Fruit fly (Drosophila melanogaster) whole organism, embryonic: ENCODE measurements around the gene CG4004.

Experiments used
- Awh ChIP-seq: fragments of 200-800 bp; sonication (Bioruptor generic); IDR thresholded peaks from 2 replicates; pipeline ENCODE4, ENCODE4 v1.3.6; 2022; ENCODE audit warnings: missing biosample characterization, missing genetic modification characterization
- CG10979 ChIP-seq: fragments of 200-800 bp; sonication (Bioruptor generic); optimal IDR thresholded peaks from 2 replicates; lab custom pipeline; 2018; ENCODE audit warnings: missing biosample characterization, mild to moderate bottlenecking, missing genetic modification characterization, moderate library complexity
- CG11247 ChIP-seq: fragments of 200-800 bp; sonication (Bioruptor generic); IDR thresholded peaks from 2 replicates; pipeline ENCODE4 v1.3.6; 2022; ENCODE audit warnings: missing biosample characterization, missing genetic modification characterization
- CG13287 ChIP-seq: fragments of 200-800 bp; sonication (Bioruptor generic); IDR thresholded peaks from 2 replicates; pipeline ENCODE4 v1.3.6; 2022; ENCODE audit warnings: missing biosample characterization, missing genetic modification characterization; ENCODE audit not compliant: partially characterized antibody
- CG13624 ChIP-seq: fragments of 200-800 bp; sonication (Bioruptor generic); optimal IDR thresholded peaks from 2 replicates; lab custom pipeline; 2016; ENCODE audit warnings: missing biosample characterization, missing genetic modification characterization
- CG17361 ChIP-seq: fragments of 200-800 bp; sonication (Bioruptor generic); IDR thresholded peaks from 3 replicates; pipeline ENCODE4 v1.3.6; 2022; ENCODE audit warnings: missing biosample characterization, missing genetic modification characterization
- CG1832 ChIP-seq: fragments of 200-800 bp; sonication (Bioruptor generic); optimal IDR thresholded peaks from 2 replicates; lab custom pipeline; 2017; ENCODE audit warnings: missing biosample characterization, mild to moderate bottlenecking, missing genetic modification characterization, inconsistent platforms
- CG18619 ChIP-seq: fragments of 200-800 bp; sonication (Bioruptor generic); optimal IDR thresholded peaks from 3 replicates; lab custom pipeline; 2017; ENCODE audit warnings: missing biosample characterization, mild to moderate bottlenecking, missing genetic modification characterization
- CG2199 ChIP-seq: fragments of 200-800 bp; sonication (Bioruptor generic); IDR thresholded peaks from 3 replicates; pipeline ENCODE4 v1.3.6; 2022; ENCODE audit warnings: missing biosample characterization, missing genetic modification characterization
- CG3163 ChIP-seq: fragments of 200-800 bp; sonication (Bioruptor generic); optimal IDR thresholded peaks from 3 replicates; lab custom pipeline; 2016; ENCODE audit warnings: missing biosample characterization, missing genetic modification characterization
- CG3281 ChIP-seq: fragments of 200-800 bp; sonication (Bioruptor generic); optimal IDR thresholded peaks from 3 replicates; lab custom pipeline; 2017; ENCODE audit warnings: missing biosample characterization, mild to moderate bottlenecking, missing genetic modification characterization
- CG34224 ChIP-seq: fragments of 200-800 bp; sonication (Bioruptor generic); IDR thresholded peaks from 3 replicates; pipeline ENCODE4 v1.3.6; 2022; ENCODE audit warnings: missing biosample characterization, missing genetic modification characterization; ENCODE audit not compliant: partially characterized antibody
- CG3847 ChIP-seq: fragments of 200-800 bp; sonication (Bioruptor generic); IDR thresholded peaks from 2 replicates; pipeline ENCODE4 v1.3.6; 2022; ENCODE audit warnings: missing biosample characterization, missing genetic modification characterization
- CG42726 ChIP-seq: fragments of 200-800 bp; sonication (Bioruptor generic); IDR thresholded peaks from 2 replicates; pipeline ENCODE4 v1.3.6; 2022; ENCODE audit warnings: missing biosample characterization, missing genetic modification characterization; ENCODE audit not compliant: partially characterized antibody
- CG6765 ChIP-seq: fragments of 200-800 bp; sonication (Bioruptor generic); optimal IDR thresholded peaks from 3 replicates; lab custom pipeline; 2017; ENCODE audit warnings: missing biosample characterization, mild to moderate bottlenecking, missing genetic modification characterization
- CG6813 ChIP-seq: fragments of 200-800 bp; sonication (Bioruptor generic); optimal IDR thresholded peaks from 2 replicates; lab custom pipeline; 2017; ENCODE audit warnings: missing biosample characterization, missing genetic modification characterization, mild to moderate bottlenecking, moderate library complexity, missing genetic modification reagents
- CG8089 ChIP-seq: fragments of 200-800 bp; sonication (Bioruptor generic); optimal IDR thresholded peaks from 3 replicates; lab custom pipeline; 2016; ENCODE audit warnings: missing biosample characterization, missing genetic modification characterization
- CG9797 ChIP-seq: fragments of 200-800 bp; sonication (Bioruptor generic); optimal IDR thresholded peaks from 3 replicates; lab custom pipeline; 2018; ENCODE audit warnings: missing biosample characterization, mild to moderate bottlenecking, missing genetic modification characterization
- CG9817 ChIP-seq: fragments of 200-800 bp; sonication (Bioruptor generic); optimal IDR thresholded peaks from 2 replicates; lab custom pipeline; 2018; ENCODE audit warnings: missing biosample characterization, mild to moderate bottlenecking, missing genetic modification characterization, moderate library complexity
- Drgx ChIP-seq: fragments of 200-800 bp; sonication (Bioruptor generic); IDR thresholded peaks from 2 replicates; pipeline ENCODE4 v1.3.6; 2022; ENCODE audit warnings: missing biosample characterization, missing genetic modification characterization
- Elba2 ChIP-seq: fragments of 200-800 bp; sonication (Bioruptor generic); optimal IDR thresholded peaks from 3 replicates; lab custom pipeline; 2016; ENCODE audit warnings: missing biosample characterization, missing genetic modification characterization
- Hand ChIP-seq: fragments of 200-800 bp; sonication (Bioruptor generic); optimal IDR thresholded peaks from 2 replicates; lab custom pipeline; 2017; ENCODE audit warnings: mild to moderate bottlenecking, missing biosample characterization, missing genetic modification reagents, missing genetic modification characterization
- Hr51 ChIP-seq, 2 experiments: fragments of 200-800 bp; sonication (Bioruptor generic); optimal IDR thresholded peaks; 2 replicates in 1 of 2; 3 replicates in 1 of 2; lab custom pipeline; 2016 to 2018; ENCODE audit warnings: missing biosample characterization in 2 of 2, missing genetic modification characterization in 2 of 2, mild to moderate bottlenecking in 1 of 2, moderate library complexity in 1 of 2
- Lhr ChIP-seq: fragments of 200-800 bp; sonication (Bioruptor generic); optimal IDR thresholded peaks from 3 replicates; lab custom pipeline; 2017; ENCODE audit warnings: mild to moderate bottlenecking, missing biosample characterization, missing genetic modification reagents, missing genetic modification characterization
- Nf-YB ChIP-seq: fragments of 200-800 bp; sonication (Bioruptor generic); optimal IDR thresholded peaks from 3 replicates; lab custom pipeline; 2019; ENCODE audit warnings: missing biosample characterization, mild to moderate bottlenecking, missing genetic modification characterization, moderate library complexity
- Nf-YC ChIP-seq: fragments of 200-800 bp; optimal IDR thresholded peaks from 3 replicates; lab custom pipeline; 2019; ENCODE audit warnings: missing biosample characterization, mild to moderate bottlenecking, missing genetic modification characterization, moderate library complexity
- Pdp1 ChIP-seq, 2 experiments: fragments of 200-800 bp; sonication (Bioruptor generic); optimal IDR thresholded peaks; 3 replicates each; lab custom pipeline; 2016; ENCODE audit warnings: missing biosample characterization in 2 of 2, missing genetic modification characterization in 2 of 2, mild to moderate bottlenecking in 1 of 2, moderate library complexity in 1 of 2
- Tbp ChIP-seq: fragments of >200 bp; optimal IDR thresholded peaks from 2 replicates; lab custom pipeline; 2018; ENCODE audit warnings: missing biosample characterization, missing genetic modification characterization
- bbx ChIP-seq: fragments of 200-800 bp; sonication (Bioruptor generic); IDR thresholded peaks from 2 replicates; pipeline ENCODE4 v1.3.6; 2022; ENCODE audit warnings: missing biosample characterization, missing genetic modification characterization; ENCODE audit not compliant: partially characterized antibody
- cad ChIP-seq: fragments of >200 bp; optimal IDR thresholded peaks from 2 replicates; lab custom pipeline; 2017; ENCODE audit warnings: missing biosample characterization, missing genetic modification characterization
- gce ChIP-seq: fragments of 200-800 bp; sonication (Bioruptor generic); IDR thresholded peaks from 3 replicates; pipeline ENCODE4 v1.3.6; 2022; ENCODE audit warnings: missing biosample characterization, missing genetic modification characterization
- hbn ChIP-seq: fragments of 200-800 bp; sonication (Bioruptor generic); IDR thresholded peaks from 2 replicates; pipeline ENCODE4 v1.3.6; 2022; ENCODE audit warnings: missing biosample characterization, missing genetic modification characterization; ENCODE audit not compliant: partially characterized antibody
- hkb ChIP-seq, 2 experiments: fragments of 200-800 bp in 1 of 2; fragments of >200 bp in 1 of 2; sonication (Bioruptor generic) in 1 of 2; IDR thresholded peaks in 1 of 2; optimal IDR thresholded peaks in 1 of 2; 2 replicates each; pipeline versions ENCODE4 v1.3.6 to Lab custom; 2017 to 2022; ENCODE audit warnings: missing biosample characterization in 1 of 2, missing genetic modification characterization in 1 of 2
- inv ChIP-seq: fragments of 200-800 bp; sonication (Bioruptor generic); IDR thresholded peaks from 2 replicates; pipeline ENCODE4 v1.3.6; 2022; ENCODE audit warnings: missing biosample characterization, missing genetic modification characterization; ENCODE audit not compliant: partially characterized antibody
- lbe ChIP-seq: fragments of 200-800 bp; sonication (Bioruptor generic); optimal IDR thresholded peaks from 2 replicates; lab custom pipeline; 2016; ENCODE audit warnings: missing biosample characterization, mild to moderate bottlenecking, missing genetic modification characterization
- lilli ChIP-seq: fragments of 200-800 bp; sonication (Bioruptor generic); optimal IDR thresholded peaks from 3 replicates; lab custom pipeline; 2016; ENCODE audit warnings: missing biosample characterization, missing genetic modification characterization
- otp ChIP-seq: fragments of 200-800 bp; sonication (Bioruptor generic); IDR thresholded peaks from 3 replicates; pipeline ENCODE4, ENCODE4 v1.3.6; 2022; ENCODE audit warnings: missing biosample characterization, missing genetic modification characterization
- prd ChIP-seq, 3 experiments: fragments of >200 bp in 2 of 3; fragments of 200-800 bp in 1 of 3; sonication (Bioruptor generic) in 1 of 3; optimal IDR thresholded peaks in 2 of 3; IDR thresholded peaks in 1 of 3; 2 replicates in 2 of 3; 3 replicates in 1 of 3; pipeline versions ENCODE4 v1.3.6 to Lab custom; 2017 to 2022; ENCODE audit warnings: missing biosample characterization in 1 of 3, missing genetic modification characterization in 1 of 3
- ranshi ChIP-seq: fragments of 200-800 bp; sonication (Bioruptor generic); IDR thresholded peaks from 2 replicates; pipeline ENCODE4 v1.3.6; 2022; ENCODE audit warnings: missing biosample characterization, missing genetic modification characterization
- sisA ChIP-seq: fragments of 200-800 bp; sonication (Bioruptor generic); IDR thresholded peaks from 2 replicates; pipeline ENCODE4 v1.3.6; 2022; ENCODE audit warnings: missing biosample characterization, missing genetic modification characterization
- sqz ChIP-seq: fragments of 200-800 bp; sonication (Bioruptor generic); optimal IDR thresholded peaks from 3 replicates; lab custom pipeline; 2018; ENCODE audit warnings: missing biosample characterization, mild to moderate bottlenecking, missing genetic modification characterization
- sr ChIP-seq: fragments of 200-800 bp; sonication (Bioruptor generic); IDR thresholded peaks from 3 replicates; pipeline ENCODE4 v1.3.6; 2022; ENCODE audit warnings: missing biosample characterization, missing genetic modification characterization
- ssp ChIP-seq: fragments of 200-800 bp; sonication (Bioruptor generic); IDR thresholded peaks from 2 replicates; pipeline ENCODE4 v1.3.6; 2022; ENCODE audit warnings: missing biosample characterization, missing genetic modification characterization
- stc ChIP-seq: fragments of 200-800 bp; sonication (Bioruptor generic); IDR thresholded peaks from 2 replicates; pipeline ENCODE4 v1.3.6; 2022; ENCODE audit warnings: missing biosample characterization, missing genetic modification characterization
- tna ChIP-seq: fragments of 200-800 bp; sonication (Bioruptor generic); IDR thresholded peaks from 2 replicates; pipeline ENCODE4 v1.3.6; 2022; ENCODE audit warnings: missing biosample characterization, missing genetic modification characterization; ENCODE audit not compliant: partially characterized antibody
- trem ChIP-seq: fragments of 200-800 bp; optimal IDR thresholded peaks from 3 replicates; lab custom pipeline; 2019; ENCODE audit warnings: missing biosample characterization, mild to moderate bottlenecking, missing genetic modification characterization, moderate library complexity
- unc-4 ChIP-seq: fragments of 200-800 bp; sonication (Bioruptor generic); IDR thresholded peaks from 2 replicates; pipeline ENCODE4 v1.3.6; 2022; ENCODE audit warnings: missing biosample characterization, missing genetic modification characterization; ENCODE audit not compliant: partially characterized antibody

Gene CG4004

dm6 chrX:12760466-12761133 is 16.6 kb downstream of the CG4004 start, which contains the start of gene Paics:
Paics (minus strand) TSS chrX:12760617.
- TF ChIP-seq CG1832 (GFP tag; lab: Kevin White, UChicago) = peak; percentile 31
- TF ChIP-seq sqz (GFP tag; lab: Kevin White, UChicago) = no peak
- 0 out of 2 replicates have a peak, but pooled peaks have one; percentile 19 for TF ChIP-seq hbn (GFP tag; lab: Robert Waterston, UW)
- no peak for TF ChIP-seq ssp (GFP tag; lab: Robert Waterston, UW)
- TF ChIP-seq Awh (GFP tag; lab: Robert Waterston, UW) = no peak
- TF ChIP-seq Nf-YB (GFP tag; lab: Kevin White, UChicago) = no peak
- peak; percentile 31; the same call in 1 of the 2 replicates for TF ChIP-seq Drgx (GFP tag; lab: Robert Waterston, UW)
- TF ChIP-seq CG9817 (tag; lab: Kevin White, UChicago) = no peak
- TF ChIP-seq sr (GFP tag; lab: Robert Waterston, UW) = peak; percentile 56; the same call in 2 of the 3 replicates
- TF ChIP-seq CG2199 = 0 out of 3 replicates have a peak, but pooled peaks have one; percentile 68
- peak; percentile 17 for TF ChIP-seq lilli (GFP tag; lab: Kevin White, UChicago)
- no peak for TF ChIP-seq CG3281
- no peak for TF ChIP-seq CG3847 (GFP tag; lab: Robert Waterston, UW)
- no peak for TF ChIP-seq Hr51 (GFP tag; optimal IDR thresholded peaks at IDR 0.05; lab: Kevin White, UChicago)
- TF ChIP-seq CG42726 (GFP tag; lab: Robert Waterston, UW) = peak; percentile 47; the same call in 1 of the 2 replicates
- TF ChIP-seq CG11247 (GFP tag; lab: Robert Waterston, UW) = no peak
- 0 out of 2 replicates have a peak, but pooled peaks have one; percentile 17 for TF ChIP-seq unc-4 (GFP tag; lab: Robert Waterston, UW)
- TF ChIP-seq Tbp (GFP tag; lab: Kevin White, UChicago) = no peak
- no peak for TF ChIP-seq CG10979 (tag; lab: Kevin White, UChicago)
- TF ChIP-seq otp (GFP tag; lab: Robert Waterston, UW) = no peak; the same call in 2 of the 3 replicates
- no peak for TF ChIP-seq CG3163 (GFP tag; lab: Kevin White, UChicago)
- TF ChIP-seq Elba2 (GFP tag; lab: Kevin White, UChicago) = no peak
- TF ChIP-seq CG9797 (GFP tag; lab: Kevin White, UChicago) = no peak
- TF ChIP-seq CG13624 (GFP tag; lab: Kevin White, UChicago) = peak; percentile 9
- no peak for TF ChIP-seq Lhr (GFP tag; lab: Kevin White, UChicago)
- TF ChIP-seq bbx (GFP tag; lab: Robert Waterston, UW) = peak; percentile 35; the same call in 1 of the 2 replicates
- TF ChIP-seq Pdp1 (GFP tag; optimal IDR thresholded peaks at IDR 0.05; lab: Kevin White, UChicago) = no peak
- no peak for TF ChIP-seq ranshi (GFP tag; lab: Robert Waterston, UW)
- TF ChIP-seq cad (GFP tag; lab: Kevin White, UChicago) = no peak
- TF ChIP-seq CG6765 (GFP tag; lab: Kevin White, UChicago) = no peak
- no peak for TF ChIP-seq hkb (optimal IDR thresholded peaks at IDR 0.05; lab: Kevin White, UChicago)
- TF ChIP-seq hkb (GFP tag; IDR thresholded peaks at IDR 0.05; lab: Robert Waterston, UW) = no peak
- TF ChIP-seq gce (GFP tag; lab: Robert Waterston, UW) = no peak
- peak; percentile 12; the same call in 1 of the 3 replicates for TF ChIP-seq CG34224 (GFP tag; lab: Robert Waterston, UW)
- TF ChIP-seq trem (tag; lab: Kevin White, UChicago) = no peak
- no peak for TF ChIP-seq prd (optimal IDR thresholded peaks at IDR 0.05; lab: Kevin White, UChicago)
- TF ChIP-seq prd (GFP tag; IDR thresholded peaks at IDR 0.05; lab: Robert Waterston, UW) = peak; percentile 54; the same call in 1 of the 3 replicates
- no peak for TF ChIP-seq CG6813 (GFP tag; lab: Kevin White, UChicago)
- 0 out of 3 replicates have a peak, but pooled peaks have one; percentile 23 for TF ChIP-seq CG17361 (GFP tag; lab: Robert Waterston, UW)
- TF ChIP-seq Hand = no peak
- TF ChIP-seq CG13287 (GFP tag; lab: Robert Waterston, UW) = peak; percentile 26; the same call in 1 of the 2 replicates
- no peak for TF ChIP-seq CG18619 (GFP tag; lab: Kevin White, UChicago)
- TF ChIP-seq tna = 0 out of 2 replicates have a peak, but pooled peaks have one; percentile 44
- TF ChIP-seq CG8089 (GFP tag; lab: Kevin White, UChicago) = no peak
- no peak for TF ChIP-seq sisA (GFP tag; lab: Robert Waterston, UW)
- peak; percentile 14 for TF ChIP-seq Nf-YC
- TF ChIP-seq stc (GFP tag; lab: Robert Waterston, UW) = no peak
- TF ChIP-seq lbe (GFP tag; lab: Kevin White, UChicago) = no peak
- TF ChIP-seq inv (GFP tag; lab: Robert Waterston, UW) = no peak
